Fruit fly (Drosophila melanogaster): ENCODE data around the gene CG32066.

Gene CG32066

dm6 chr3L:10660744-10661589, at the start of gene CG32066, which contains the start of gene CG8003:
TSS of gene CG32066 (minus strand) at chr3L:10661013.
TSS of gene CG8003 (plus strand) at chr3L:10661475.
- TF ChIP-seq CTCF (optimal IDR thresholded peaks at IDR 0.05) (no peak), CG8478 (optimal IDR thresholded peaks at IDR 0.05) (no peak)

dm6 chr3L:10709132-10709531, 48.3 kb upstream of the CG32066 start:
- TF ChIP-seq CG8478 (optimal IDR thresholded peaks at IDR 0.05) (no peak), CTCF (optimal IDR thresholded peaks at IDR 0.05) (no peak)

dm6 chr3L:10704482-10704993, 43.7 kb upstream of the CG32066 start:
- TF ChIP-seq CTCF (optimal IDR thresholded peaks at IDR 0.05): no peak
- no peak for TF ChIP-seq CG8478 (optimal IDR thresholded peaks at IDR 0.05)

- no peak for TF ChIP-seq CTCF (optimal IDR thresholded peaks at IDR 0.05)
- no peak for TF ChIP-seq CG8478 (optimal IDR thresholded peaks at IDR 0.05)
These were observed 41.4 kb upstream of the CG32066 start for dm6 chr3L:10702216-10702615.

- TF ChIP-seq CG8478 (optimal IDR thresholded peaks at IDR 0.05): no peak
- no peak for TF ChIP-seq CTCF (optimal IDR thresholded peaks at IDR 0.05)
These were observed 37.4 kb upstream of the CG32066 start for dm6 chr3L:10698182-10698581.

dm6 chr3L:10697413-10698118, 36.8 kb upstream of the CG32066 start:
- no peak for TF ChIP-seq CTCF (optimal IDR thresholded peaks at IDR 0.05)
- TF ChIP-seq CG8478 (optimal IDR thresholded peaks at IDR 0.05): no peak

- no peak for TF ChIP-seq CTCF (optimal IDR thresholded peaks at IDR 0.05)
- TF ChIP-seq CG8478 (optimal IDR thresholded peaks at IDR 0.05): no peak
These were observed 36.0 kb upstream of the CG32066 start, which contains the start of gene NijA for dm6 chr3L:10696635-10697412. TSS of gene NijA (minus strand) at chr3L:10696877.

dm6 chr3L:10693709-10694403, 33.0 kb upstream of the CG32066 start, which contains the start of gene ND-13B:
TSS of gene ND-13B (minus strand) at chr3L:10694108.
- TF ChIP-seq CTCF (optimal IDR thresholded peaks at IDR 0.05): no peak
- no peak for TF ChIP-seq CG8478 (optimal IDR thresholded peaks at IDR 0.05)

dm6 chr3L:10692459-10693217, 31.8 kb upstream of the CG32066 start, which contains the start of gene CG33493:
TSS of gene CG33493 (minus strand) at chr3L:10693167.
- TF ChIP-seq CG8478 (optimal IDR thresholded peaks at IDR 0.05): no peak
- no peak for TF ChIP-seq CTCF (optimal IDR thresholded peaks at IDR 0.05)

- TF ChIP-seq CG8478 (optimal IDR thresholded peaks at IDR 0.05) (no peak), CTCF (optimal IDR thresholded peaks at IDR 0.05) (no peak)
These were observed 30.1 kb upstream of the CG32066 start, which contains the start of gene CG11811 for dm6 chr3L:10690904-10691408. TSS of gene CG11811 (plus strand) at chr3L:10691024.

dm6 chr3L:10686625-10687024, 25.8 kb upstream of the CG32066 start:
- TF ChIP-seq CTCF (optimal IDR thresholded peaks at IDR 0.05): no peak

dm6 chr3L:10684492-10684891, 23.7 kb upstream of the CG32066 start:
- no peak for TF ChIP-seq CG8478 (optimal IDR thresholded peaks at IDR 0.05)
- no peak for TF ChIP-seq CTCF (optimal IDR thresholded peaks at IDR 0.05)

- no peak for TF ChIP-seq CG8478 (optimal IDR thresholded peaks at IDR 0.05)
- no peak for TF ChIP-seq CTCF (optimal IDR thresholded peaks at IDR 0.05)
These were observed 23.1 kb upstream of the CG32066 start for dm6 chr3L:10683899-10684340.

Data from S2 (cell line).